Worm (Caenorhabditis elegans): ENCODE results near the gene ceh-79.

Gene ceh-79

DNA sequence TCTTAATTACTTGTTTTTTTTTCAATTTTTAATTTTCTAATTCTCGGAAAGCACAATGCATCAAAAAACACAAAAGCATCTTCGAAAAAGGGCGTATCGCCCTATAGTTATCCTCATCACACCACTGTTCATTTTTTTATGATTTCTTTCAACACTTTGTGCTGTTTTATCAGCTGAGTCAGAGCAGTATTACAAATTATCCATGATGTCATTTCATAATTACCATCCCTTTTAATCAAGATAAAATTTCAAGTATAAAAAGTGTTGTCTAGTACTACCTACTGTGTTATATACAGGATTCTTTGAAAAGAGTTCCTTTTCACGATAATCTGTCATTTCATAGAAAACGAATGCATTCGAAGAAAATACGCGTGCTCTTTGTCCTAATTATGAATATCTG lies 35.0 kb upstream of the ceh-79 start:
- TF ChIP-seq blmp-1 (tag; optimal IDR thresholded peaks at IDR 0.05; ENCODE audit: insufficient read depth) = no peak
- peak; percentile 57 for TF ChIP-seq fos-1 (tag; optimal IDR thresholded peaks at IDR 0.05)

ce11 chrV:13268032-13268431 lies 33.6 kb upstream of the ceh-79 start:
- TF ChIP-seq lsy-2 (tag; optimal IDR thresholded peaks at IDR 0.05) (no peak), crh-2 (tag; optimal IDR thresholded peaks at IDR 0.05) (peak; percentile 14), ztf-1 (GFP tag; conservative IDR thresholded peaks at IDR 0.05) (no peak), fos-1 (tag; optimal IDR thresholded peaks at IDR 0.05) (peak; percentile 97), zag-1 (tag; optimal IDR thresholded peaks at IDR 0.05) (no peak), lin-11 (tag; optimal IDR thresholded peaks at IDR 0.05) (no peak), nhr-237 (tag; optimal IDR thresholded peaks at IDR 0.05) (no peak), R02D3.7 (tag; optimal IDR thresholded peaks at IDR 0.05) (no peak), mab-5 (tag; optimal IDR thresholded peaks at IDR 0.05) (no peak)

DNA sequence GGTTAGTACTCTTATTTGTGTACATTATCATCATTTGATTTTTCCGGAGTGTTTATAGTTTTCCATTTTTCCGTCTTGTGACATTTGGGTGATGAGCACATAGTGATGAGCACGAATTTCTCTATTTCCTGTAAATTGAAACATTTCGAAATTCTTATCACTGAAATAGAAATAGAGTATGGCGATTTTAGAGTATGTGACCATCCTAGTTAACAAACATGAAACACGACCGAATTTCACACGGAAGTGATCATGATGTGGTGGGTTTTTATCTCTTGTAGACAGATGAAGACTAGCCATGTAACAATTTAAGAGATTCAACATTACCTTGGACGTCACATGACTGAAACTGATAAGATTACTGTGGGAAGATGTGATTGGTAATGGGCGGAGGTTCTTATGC lies 32.4 kb upstream of the ceh-79 start:
- peak; percentile 59 for TF ChIP-seq sma-9 (GFP tag; optimal IDR thresholded peaks at IDR 0.05)
- no peak for TF ChIP-seq sma-9 (tag; optimal IDR thresholded peaks at IDR 0.05)
- TF ChIP-seq mab-5 (tag; optimal IDR thresholded peaks at IDR 0.05) = no peak
- TF ChIP-seq alr-1 (tag; optimal IDR thresholded peaks at IDR 0.05) = no peak
- no peak for TF ChIP-seq sem-4 (tag; optimal IDR thresholded peaks at IDR 0.05)
- peak; percentile 72 for TF ChIP-seq F13H6.1 (tag; optimal IDR thresholded peaks at IDR 0.05)
- peak; percentile 56 for TF ChIP-seq crh-2 (tag; optimal IDR thresholded peaks at IDR 0.05)
- no peak for TF ChIP-seq snpc-4 (tag; optimal IDR thresholded peaks at IDR 0.05)
- no peak for TF ChIP-seq unc-55 (GFP tag; optimal IDR thresholded peaks at IDR 0.05)
- TF ChIP-seq egl-27 (tag; optimal IDR thresholded peaks at IDR 0.05) = no peak
- no peak for TF ChIP-seq nhr-77 (tag; optimal IDR thresholded peaks at IDR 0.05)
- TF ChIP-seq ztf-1 (GFP tag; conservative IDR thresholded peaks at IDR 0.05) = no peak
- TF ChIP-seq fos-1 (tag; optimal IDR thresholded peaks at IDR 0.05) = peak; percentile 90
- no peak for TF ChIP-seq nhr-23 (tag; optimal IDR thresholded peaks at IDR 0.05)
- TF ChIP-seq ztf-11 (tag; optimal IDR thresholded peaks at IDR 0.05) = no peak
- no peak for TF ChIP-seq peb-1 (tag; optimal IDR thresholded peaks at IDR 0.05)
- peak; percentile 69 for TF ChIP-seq sma-3 (GFP tag; optimal IDR thresholded peaks at IDR 0.05)
- no peak for TF ChIP-seq mdl-1 (tag; optimal IDR thresholded peaks at IDR 0.05)
- no peak for TF ChIP-seq ceh-16 (tag; optimal IDR thresholded peaks at IDR 0.05)
- TF ChIP-seq aly-2 (tag; optimal IDR thresholded peaks at IDR 0.05) = no peak
- no peak for TF ChIP-seq lin-39 (tag; optimal IDR thresholded peaks at IDR 0.05)
- no peak for TF ChIP-seq elt-1 (tag; optimal IDR thresholded peaks at IDR 0.05)
- no peak for TF ChIP-seq nhr-12 (tag; optimal IDR thresholded peaks at IDR 0.05)
- peak in 1 of 2 experiments; percentile 37 for TF ChIP-seq lsy-2 (tag; optimal IDR thresholded peaks at IDR 0.05)
- TF ChIP-seq Y55F3AM.14 (GFP tag; optimal IDR thresholded peaks at IDR 0.05) = no peak
- TF ChIP-seq gmeb-1 (tag; optimal IDR thresholded peaks at IDR 0.05) = peak; percentile 44
- TF ChIP-seq blmp-1 (tag; optimal IDR thresholded peaks at IDR 0.05; ENCODE audit: insufficient read depth) = no peak
- TF ChIP-seq nhr-129 (tag; optimal IDR thresholded peaks at IDR 0.05) = peak; percentile 39
- peak; percentile 40 for TF ChIP-seq skn-1 (tag; optimal IDR thresholded peaks at IDR 0.05)
- no peak for TF ChIP-seq unc-62 (GFP tag; optimal IDR thresholded peaks at IDR 0.05)
- no peak for TF ChIP-seq lin-13 (GFP tag; optimal IDR thresholded peaks at IDR 0.05)
- no peak for TF ChIP-seq nhr-25 (tag; optimal IDR thresholded peaks at IDR 0.05)
- no peak for TF ChIP-seq nhr-21 (tag; optimal IDR thresholded peaks at IDR 0.05)
- no peak for TF ChIP-seq nhr-11 (tag; optimal IDR thresholded peaks at IDR 0.05)
- no peak for TF ChIP-seq nhr-6 (tag; optimal IDR thresholded peaks at IDR 0.05)
- no peak for TF ChIP-seq dmd-4 (tag; optimal IDR thresholded peaks at IDR 0.05)
- TF ChIP-seq nhr-237 (tag; optimal IDR thresholded peaks at IDR 0.05) = no peak

ce11 chrV:13272275-13272674 lies 29.4 kb upstream of the ceh-79 start:
- TF ChIP-seq gmeb-1 (tag; optimal IDR thresholded peaks at IDR 0.05) (no peak), ZK546.5 (tag; optimal IDR thresholded peaks at IDR 0.05) (no peak), sma-9 (GFP tag; optimal IDR thresholded peaks at IDR 0.05) (no peak), sma-9 (tag; optimal IDR thresholded peaks at IDR 0.05) (no peak), mab-5 (tag; optimal IDR thresholded peaks at IDR 0.05) (no peak), ceh-82 (tag; optimal IDR thresholded peaks at IDR 0.05) (no peak), elt-3 (tag; optimal IDR thresholded peaks at IDR 0.05) (no peak), peb-1 (tag; optimal IDR thresholded peaks at IDR 0.05) (no peak), unc-62 (GFP tag; optimal IDR thresholded peaks at IDR 0.05) (no peak), snpc-4 (tag; optimal IDR thresholded peaks at IDR 0.05) (no peak)
